Worm (Caenorhabditis elegans) whole organism, midembryonic: ENCODE results near the gene F10C2.5.

ENCODE experiments used
- T22C8.4 ChIP-seq: fragments of 200-800 bp; sonication (Bioruptor generic); IDR thresholded peaks from 2 replicates; pipeline ENCODE4 v1.3.6; 2022; ENCODE audit warnings: missing genetic modification characterization, missing compliant biosample characterization
- cog-1 ChIP-seq: sonication (generic microtip); optimal IDR thresholded peaks from 2 replicates; lab custom pipeline; 2016; ENCODE audit warnings: missing genetic modification characterization, missing compliant biosample characterization
- flt-1 ChIP-seq: fragments of 200-800 bp; sonication (Bioruptor generic); IDR thresholded peaks from 2 replicates; pipeline ENCODE4 v1.3.6; 2022; ENCODE audit warnings: missing genetic modification characterization, missing compliant biosample characterization
- klf-2 ChIP-seq: fragments of 200-800 bp; sonication (Bioruptor generic); conservative IDR thresholded peaks from 2 replicates; pipeline ENCODE4 v1.3.6; 2022; ENCODE audit warnings: missing genetic modification reagents, missing genetic modification characterization, missing compliant biosample characterization
- med-1 ChIP-seq: sonication (generic microtip); optimal IDR thresholded peaks from 2 replicates; lab custom pipeline; 2017; ENCODE audit warnings: missing genetic modification characterization, mild to moderate bottlenecking, missing compliant biosample characterization, antibody characterized with exemption, missing genetic modification reagents; ENCODE audit not compliant: insufficient read depth
- ref-1 ChIP-seq: fragments of 200-800 bp; sonication (Bioruptor generic); conservative IDR thresholded peaks from 2 replicates; pipeline ENCODE4 v1.3.6; 2022; ENCODE audit warnings: missing genetic modification reagents, missing genetic modification characterization, missing compliant biosample characterization
- tab-1 ChIP-seq: fragments of 200-800 bp; sonication (Bioruptor generic); IDR thresholded peaks from 2 replicates; pipeline ENCODE4 v1.3.6; 2022; ENCODE audit warnings: missing genetic modification characterization, missing compliant biosample characterization
- ztf-23 ChIP-seq: fragments of 200-800 bp; sonication (Bioruptor generic); IDR thresholded peaks from 2 replicates; pipeline ENCODE4 v1.3.6; 2022; ENCODE audit warnings: missing genetic modification reagents, missing genetic modification characterization, missing compliant biosample characterization
- ztf-29 ChIP-seq: fragments of 200-800 bp; sonication (Bioruptor generic); IDR thresholded peaks from 2 replicates; pipeline ENCODE4 v1.3.6; 2022; ENCODE audit warnings: missing genetic modification reagents, missing genetic modification characterization, missing compliant biosample characterization

Gene F10C2.5

ce11 chrV:12045132-12045531, at the start of gene F10C2.5:
Gene F10C2.5, plus strand, starts transcription at chrV:12045432.
- TF ChIP-seq ztf-23 (no peak), med-1 (GFP tag; lab: Kevin White, UChicago) (no peak), klf-2 (no peak), tab-1 (GFP tag; lab: Robert Waterston, UW) (no peak), T22C8.4 (GFP tag; lab: Robert Waterston, UW) (no peak), cog-1 (no peak), ztf-29 (no peak), ref-1 (GFP tag; lab: Robert Waterston, UW) (no peak), flt-1 (GFP tag; lab: Robert Waterston, UW) (no peak)

ce11 chrV:11995862-11996261, 49.4 kb upstream of the F10C2.5 start, which contains the start of gene C52E4.12:
Gene C52E4.12, plus strand, starts transcription at chrV:11996162.
- TF ChIP-seq flt-1 (GFP tag; lab: Robert Waterston, UW): no peak
- no peak for TF ChIP-seq ztf-23
- TF ChIP-seq tab-1 (GFP tag; lab: Robert Waterston, UW): no peak
- no peak for TF ChIP-seq T22C8.4 (GFP tag; lab: Robert Waterston, UW)
- TF ChIP-seq klf-2: no peak
- no peak for TF ChIP-seq ref-1 (GFP tag; lab: Robert Waterston, UW)

- TF ChIP-seq flt-1 (GFP tag; lab: Robert Waterston, UW) (no peak), med-1 (GFP tag; lab: Kevin White, UChicago) (no peak)
Measured at ce11 chrV:11997403-11997802, 47.8 kb upstream of the F10C2.5 start.

DNA sequence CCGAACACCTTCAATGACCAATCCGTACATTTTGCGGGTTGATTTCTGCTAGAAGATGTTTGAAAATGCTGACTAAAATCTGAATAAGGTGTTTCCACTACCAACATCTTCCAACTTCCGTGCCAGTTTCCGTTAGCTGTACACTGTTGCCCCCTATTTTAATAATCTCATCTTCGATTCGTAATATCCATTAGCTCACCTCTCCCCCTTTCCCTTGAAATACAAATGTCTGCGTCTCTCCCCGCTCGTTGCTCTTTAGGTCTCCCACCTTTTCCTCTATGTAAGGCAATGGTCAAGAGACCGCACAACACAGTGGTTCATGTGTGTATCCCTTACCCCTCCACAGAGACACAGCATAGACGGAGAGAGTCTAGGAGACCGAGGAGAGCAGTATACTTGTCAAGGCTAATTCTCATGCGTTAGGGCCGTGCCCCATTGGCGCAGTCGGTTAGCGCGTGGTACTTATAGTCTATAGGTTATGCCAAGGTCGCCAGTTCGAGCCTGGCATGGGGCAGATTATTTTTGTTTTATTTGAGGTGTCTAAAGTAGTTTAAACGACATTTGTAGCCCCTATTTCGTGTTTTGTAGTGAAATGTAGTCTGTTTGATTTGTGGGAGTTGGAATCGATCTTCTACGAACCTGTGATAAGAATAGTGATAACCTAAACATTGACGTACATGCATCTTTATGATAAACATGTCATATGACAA, 43.3 kb upstream of the F10C2.5 start, which contains the start of gene gcy-33:
Gene gcy-33, minus strand, starts transcription at position 51 of the 710 bp plus-strand sequence.
- TF ChIP-seq med-1 (GFP tag; lab: Kevin White, UChicago) (peak; percentile 88), ztf-23 (peak; percentile 97), tab-1 (GFP tag; lab: Robert Waterston, UW) (peak; percentile 99), cog-1 (peak; percentile 85), ref-1 (GFP tag; lab: Robert Waterston, UW) (peak; percentile 97), ztf-29 (peak; percentile 97), T22C8.4 (GFP tag; lab: Robert Waterston, UW) (peak; percentile 96), klf-2 (peak; percentile 97), flt-1 (GFP tag; lab: Robert Waterston, UW) (peak; percentile 98)

- no peak for TF ChIP-seq cog-1
- TF ChIP-seq ztf-23: no peak
- TF ChIP-seq flt-1 (GFP tag; lab: Robert Waterston, UW): no peak
- no peak for TF ChIP-seq med-1 (GFP tag; lab: Kevin White, UChicago)
- no peak for TF ChIP-seq ref-1 (GFP tag; lab: Robert Waterston, UW)
- TF ChIP-seq T22C8.4 (GFP tag; lab: Robert Waterston, UW): no peak
- TF ChIP-seq tab-1 (GFP tag; lab: Robert Waterston, UW): no peak
- no peak for TF ChIP-seq klf-2
Measured at ce11 chrV:12002866-12003485, 42.3 kb upstream of the F10C2.5 start, which contains the start of gene cpr-9. Gene cpr-9, plus strand, starts transcription at chrV:12003053.

DNA sequence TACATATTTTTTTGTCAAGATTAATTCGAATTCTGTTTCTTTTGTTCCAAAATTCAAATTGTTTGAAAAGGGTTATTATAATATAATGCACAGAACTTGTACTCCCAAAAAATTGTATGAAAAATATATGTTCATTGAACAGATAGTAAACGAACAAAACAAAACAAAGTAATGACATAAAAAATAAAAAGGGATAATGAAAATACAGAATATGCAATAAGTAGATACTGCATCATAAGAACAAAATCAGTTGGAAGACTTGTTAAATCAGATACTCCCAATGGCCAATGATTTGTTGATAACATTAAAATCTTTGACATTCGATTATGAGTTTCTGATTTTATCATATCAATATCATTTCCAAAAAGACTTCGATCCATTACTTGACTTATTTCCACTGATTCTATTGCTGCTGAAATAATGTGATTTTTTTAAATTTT, 40.7 kb upstream of the F10C2.5 start:
- TF ChIP-seq flt-1 (GFP tag; lab: Robert Waterston, UW): no peak
- no peak for TF ChIP-seq cog-1
- no peak for TF ChIP-seq T22C8.4 (GFP tag; lab: Robert Waterston, UW)
- TF ChIP-seq med-1 (GFP tag; lab: Kevin White, UChicago): no peak
- no peak for TF ChIP-seq tab-1 (GFP tag; lab: Robert Waterston, UW)
- TF ChIP-seq ref-1 (GFP tag; lab: Robert Waterston, UW): no peak
- no peak for TF ChIP-seq klf-2
- TF ChIP-seq ztf-23: no peak
- TF ChIP-seq ztf-29: no peak

ce11 chrV:12006495-12006894, 38.7 kb upstream of the F10C2.5 start, which contains the start of gene F57F5.3:
Gene F57F5.3, minus strand, starts transcription at chrV:12006595.
- TF ChIP-seq tab-1 (GFP tag; lab: Robert Waterston, UW): no peak
- no peak for TF ChIP-seq cog-1
- no peak for TF ChIP-seq klf-2
- no peak for TF ChIP-seq ref-1 (GFP tag; lab: Robert Waterston, UW)
- TF ChIP-seq T22C8.4 (GFP tag; lab: Robert Waterston, UW): no peak
- TF ChIP-seq med-1 (GFP tag; lab: Kevin White, UChicago): no peak
- no peak for TF ChIP-seq ztf-23
- no peak for TF ChIP-seq flt-1 (GFP tag; lab: Robert Waterston, UW)
- TF ChIP-seq ztf-29: no peak

ce11 chrV:12011686-12012085, 33.5 kb upstream of the F10C2.5 start:
- no peak for TF ChIP-seq ztf-29
- no peak for TF ChIP-seq flt-1 (GFP tag; lab: Robert Waterston, UW)
- no peak for TF ChIP-seq cog-1
- TF ChIP-seq klf-2: no peak
- TF ChIP-seq med-1 (GFP tag; lab: Kevin White, UChicago): no peak
- TF ChIP-seq T22C8.4 (GFP tag; lab: Robert Waterston, UW): no peak
- TF ChIP-seq ztf-23: no peak
- TF ChIP-seq tab-1 (GFP tag; lab: Robert Waterston, UW): no peak

- TF ChIP-seq cog-1 (no peak), med-1 (GFP tag; lab: Kevin White, UChicago) (no peak), ztf-23 (no peak), ref-1 (GFP tag; lab: Robert Waterston, UW) (no peak), klf-2 (no peak), flt-1 (GFP tag; lab: Robert Waterston, UW) (no peak), tab-1 (GFP tag; lab: Robert Waterston, UW) (no peak), ztf-29 (no peak), T22C8.4 (GFP tag; lab: Robert Waterston, UW) (no peak)
Measured at ce11 chrV:12013298-12013697, 31.9 kb upstream of the F10C2.5 start, which contains the start of gene add-2. Gene add-2, minus strand, starts transcription at chrV:12013406.
